Worm (Caenorhabditis elegans) whole organism, L4 larva: ENCODE data around the gene T23F6.2.

Experiments
- F44E2.7 ChIP-seq: fragments of 200-800 bp; sonication (Bioruptor generic); IDR thresholded peaks from 2 replicates; pipeline ENCODE4 v2.1.2; 2022; ENCODE audit warnings: missing genetic modification characterization, missing compliant biosample characterization
- Y48G9A.11 ChIP-seq: fragments of 200-800 bp; sonication (Bioruptor generic); IDR thresholded peaks from 2 replicates; pipeline ENCODE4 v1.3.6; 2022; ENCODE audit warnings: missing genetic modification reagents, missing genetic modification characterization, missing compliant biosample characterization
- gei-8 ChIP-seq: fragments of 200-800 bp; sonication (Bioruptor generic); optimal IDR thresholded peaks from 2 replicates; lab custom pipeline; 2018; ENCODE audit warnings: mild to moderate bottlenecking, missing genetic modification characterization, missing compliant biosample characterization
- hmg-1.1 ChIP-seq: fragments of 200-800 bp; sonication (Bioruptor generic); IDR thresholded peaks from 2 replicates; pipeline ENCODE4 v1.3.6; 2022; ENCODE audit warnings: missing genetic modification reagents, missing genetic modification characterization, missing compliant biosample characterization
- lim-7 ChIP-seq: fragments of 200-800 bp; sonication (Bioruptor generic); IDR thresholded peaks from 2 replicates; pipeline ENCODE4 v1.3.6; 2022; ENCODE audit warnings: missing genetic modification characterization, missing compliant biosample characterization
- mdl-1 ChIP-seq, 2 experiments: fragments of 150-350 bp in 1 of 2; sonication (generic microtip) in 1 of 2; optimal IDR thresholded peaks; 2 replicates each; lab custom pipeline; 2014 to 2017; ENCODE audit warnings: missing biosample characterization in 2 of 2, missing genetic modification characterization in 2 of 2
- nhr-237 ChIP-seq: sonication (generic microtip); optimal IDR thresholded peaks from 2 replicates; lab custom pipeline; 2017; ENCODE audit warnings: missing biosample characterization, missing genetic modification characterization
- nhr-25 ChIP-seq: sonication (generic microtip); optimal IDR thresholded peaks from 2 replicates; lab custom pipeline; 2017; ENCODE audit warnings: missing genetic modification characterization, mild to moderate bottlenecking, missing compliant biosample characterization, antibody characterized with exemption, moderate library complexity, borderline replicate concordance; ENCODE audit not compliant: insufficient read depth
- saeg-2 ChIP-seq: fragments of 200-800 bp; sonication (Bioruptor generic); IDR thresholded peaks from 2 replicates; pipeline ENCODE4 v1.3.6; 2022; ENCODE audit warnings: missing genetic modification reagents, missing genetic modification characterization, missing compliant biosample characterization

ce11 chrIV:12710996-12711395 lies 10.2 kb upstream of the T23F6.2 start, which contains the start of gene C27D8.2:
- TF ChIP-seq Y48G9A.11 (GFP tag; lab: Robert Waterston, UW) (no peak), gei-8 (no peak), F44E2.7 (GFP tag; lab: Robert Waterston, UW) (no peak), mdl-1 (tag; optimal IDR thresholded peaks at IDR 0.05; lab: Kevin White, UChicago) (peak; percentile 12 to 86), saeg-2 (GFP tag; lab: Robert Waterston, UW) (no peak), lim-7 (GFP tag; lab: Robert Waterston, UW) (no peak), nhr-237 (no peak), hmg-1.1 (GFP tag; lab: Robert Waterston, UW) (no peak), nhr-25 (no peak)
